Worm (Caenorhabditis elegans) whole organism, L4 larva: ENCODE data around the gene T05C12.1.

ENCODE experiments used
- F44E2.7 ChIP-seq: fragments of 200-800 bp; sonication (Bioruptor generic); IDR thresholded peaks from 2 replicates; pipeline ENCODE4 v2.1.2; 2022; ENCODE audit warnings: missing genetic modification characterization, missing compliant biosample characterization
- F49E8.2 ChIP-seq: sonication (generic microtip); optimal IDR thresholded peaks from 2 replicates; lab custom pipeline; 2016; ENCODE audit warnings: missing compliant biosample characterization, mild to moderate bottlenecking, missing genetic modification characterization, borderline replicate concordance
- Y105C5A.15 ChIP-seq: fragments of 200-800 bp; sonication (Bioruptor generic); IDR thresholded peaks from 2 replicates; pipeline ENCODE4 v1.3.6; 2022; ENCODE audit warnings: missing genetic modification characterization, missing compliant biosample characterization
- Y48G9A.11 ChIP-seq: fragments of 200-800 bp; sonication (Bioruptor generic); IDR thresholded peaks from 2 replicates; pipeline ENCODE4 v1.3.6; 2022; ENCODE audit warnings: missing genetic modification reagents, missing genetic modification characterization, missing compliant biosample characterization
- Y5F2A.4 ChIP-seq: fragments of 200-800 bp; sonication (Bioruptor generic); optimal IDR thresholded peaks from 2 replicates; lab custom pipeline; 2018; ENCODE audit warnings: mild to moderate bottlenecking, missing genetic modification characterization, missing compliant biosample characterization
- ama-1 ChIP-seq: fragments of 150-350 bp; optimal IDR thresholded peaks from 2 replicates; lab custom pipeline; 2014; ENCODE audit warnings: inconsistent platforms, mixed read lengths
- arid-1 ChIP-seq: fragments of 200-800 bp; sonication (Bioruptor generic); conservative IDR thresholded peaks from 2 replicates; pipeline ENCODE4 v1.3.6; 2022; ENCODE audit warnings: missing genetic modification reagents, missing genetic modification characterization, missing compliant biosample characterization
- attf-4 ChIP-seq: sonication (generic microtip); optimal IDR thresholded peaks from 3 replicates; lab custom pipeline; 2017; ENCODE audit warnings: missing biosample characterization, missing genetic modification characterization
- ceh-32 ChIP-seq: sonication (generic microtip); optimal IDR thresholded peaks from 2 replicates; lab custom pipeline; 2016; ENCODE audit warnings: mild to moderate bottlenecking, missing genetic modification characterization, missing compliant biosample characterization; ENCODE audit not compliant: poor library complexity
- ceh-62 ChIP-seq: sonication (generic microtip); optimal IDR thresholded peaks from 2 replicates; lab custom pipeline; 2017; ENCODE audit warnings: missing biosample characterization, missing genetic modification characterization
- ceh-82 ChIP-seq: sonication (generic microtip); optimal IDR thresholded peaks from 2 replicates; lab custom pipeline; 2017; ENCODE audit warnings: missing biosample characterization, missing genetic modification characterization
- ces-1 ChIP-seq: fragments of 150-350 bp; sonication (generic microtip); optimal IDR thresholded peaks from 4 replicates; lab custom pipeline; 2014; ENCODE audit warnings: missing biosample characterization, missing genetic modification reagents, missing genetic modification characterization
- daf-12 ChIP-seq: fragments of 150-350 bp; optimal IDR thresholded peaks from 2 replicates; lab custom pipeline; 2014; ENCODE audit warnings: missing biosample characterization, missing genetic modification reagents, missing genetic modification characterization
- daf-19 ChIP-seq: fragments of 200-800 bp; sonication (Bioruptor generic); conservative IDR thresholded peaks from 2 replicates; pipeline ENCODE4 v1.3.6; 2022; ENCODE audit warnings: missing genetic modification characterization, missing compliant biosample characterization
- daf-8 ChIP-seq: fragments of 200-800 bp; sonication (Bioruptor generic); IDR thresholded peaks from 2 replicates; pipeline ENCODE4 v1.3.6; 2022; ENCODE audit warnings: missing genetic modification characterization, missing compliant biosample characterization
- dmd-8 ChIP-seq: fragments of 200-800 bp; sonication (Bioruptor generic); IDR thresholded peaks from 2 replicates; pipeline ENCODE4 v1.3.6; 2022; ENCODE audit warnings: missing genetic modification characterization, missing compliant biosample characterization
- dpl-1 ChIP-seq: fragments of 150-350 bp; optimal IDR thresholded peaks from 2 replicates; lab custom pipeline; 2014; ENCODE audit warnings: missing biosample characterization, missing genetic modification reagents, missing genetic modification characterization
- egl-27 ChIP-seq: sonication (generic microtip); optimal IDR thresholded peaks from 3 replicates; lab custom pipeline; 2017; ENCODE audit warnings: missing biosample characterization, missing genetic modification reagents, missing genetic modification characterization
- egl-43 ChIP-seq: fragments of 200-800 bp; sonication (Bioruptor generic); IDR thresholded peaks from 2 replicates; pipeline ENCODE4 v1.3.6; 2022; ENCODE audit warnings: missing genetic modification reagents, missing genetic modification characterization, missing compliant biosample characterization
- gei-8 ChIP-seq: fragments of 200-800 bp; sonication (Bioruptor generic); optimal IDR thresholded peaks from 2 replicates; lab custom pipeline; 2018; ENCODE audit warnings: mild to moderate bottlenecking, missing genetic modification characterization, missing compliant biosample characterization
- hlh-11 ChIP-seq: fragments of 200-800 bp; sonication (Bioruptor generic); optimal IDR thresholded peaks from 2 replicates; lab custom pipeline; 2018; ENCODE audit warnings: mild to moderate bottlenecking, missing genetic modification characterization, missing compliant biosample characterization
- hmg-1.1 ChIP-seq: fragments of 200-800 bp; sonication (Bioruptor generic); IDR thresholded peaks from 2 replicates; pipeline ENCODE4 v1.3.6; 2022; ENCODE audit warnings: missing genetic modification reagents, missing genetic modification characterization, missing compliant biosample characterization
- jun-1 ChIP-seq: fragments of 150-350 bp; optimal IDR thresholded peaks from 2 replicates; lab custom pipeline; 2014; ENCODE audit warnings: missing biosample characterization, missing genetic modification reagents, missing genetic modification characterization
- lim-7 ChIP-seq: fragments of 200-800 bp; sonication (Bioruptor generic); IDR thresholded peaks from 2 replicates; pipeline ENCODE4 v1.3.6; 2022; ENCODE audit warnings: missing genetic modification characterization, missing compliant biosample characterization
- lin-13 ChIP-seq: fragments of 150-350 bp; optimal IDR thresholded peaks from 2 replicates; lab custom pipeline; 2014; ENCODE audit warnings: missing biosample characterization, missing genetic modification reagents, missing genetic modification characterization
- lin-15B ChIP-seq: fragments of 150-350 bp; sonication (generic microtip); optimal IDR thresholded peaks from 3 replicates; lab custom pipeline; 2014; ENCODE audit warnings: missing biosample characterization, missing genetic modification characterization
- lin-38 ChIP-seq: fragments of 200-800 bp; sonication (Bioruptor generic); IDR thresholded peaks from 2 replicates; pipeline ENCODE4 v1.3.6; 2022; ENCODE audit warnings: missing genetic modification reagents, missing genetic modification characterization, missing compliant biosample characterization
- lin-39 ChIP-seq: fragments of 150-350 bp; optimal IDR thresholded peaks from 2 replicates; lab custom pipeline; 2014; ENCODE audit warnings: missing biosample characterization, missing genetic modification reagents, missing genetic modification characterization
- mdl-1 ChIP-seq, 2 experiments: fragments of 150-350 bp in 1 of 2; sonication (generic microtip) in 1 of 2; optimal IDR thresholded peaks; 2 replicates each; lab custom pipeline; 2014 to 2017; ENCODE audit warnings: missing biosample characterization in 2 of 2, missing genetic modification characterization in 2 of 2
- mdt-29 ChIP-seq: fragments of 200-800 bp; sonication (Bioruptor generic); IDR thresholded peaks from 2 replicates; pipeline ENCODE4 v1.3.6; 2022; ENCODE audit warnings: missing genetic modification reagents, missing genetic modification characterization, missing compliant biosample characterization
- mep-1 ChIP-seq: fragments of 150-350 bp; sonication (generic microtip); optimal IDR thresholded peaks from 3 replicates; lab custom pipeline; 2014; ENCODE audit warnings: missing biosample characterization, missing genetic modification characterization
- mxl-2 ChIP-seq: fragments of 200-800 bp; sonication (Bioruptor generic); conservative IDR thresholded peaks from 2 replicates; pipeline ENCODE4 v1.3.6; 2022; ENCODE audit warnings: missing genetic modification reagents, missing genetic modification characterization, missing compliant biosample characterization
- mxl-3 ChIP-seq: fragments of 200-800 bp; sonication (Bioruptor generic); optimal IDR thresholded peaks from 2 replicates; lab custom pipeline; 2018; ENCODE audit warnings: mild to moderate bottlenecking, missing genetic modification characterization, missing compliant biosample characterization
- nhr-102 ChIP-seq: sonication (generic microtip); optimal IDR thresholded peaks from 2 replicates; lab custom pipeline; 2016; ENCODE audit warnings: mild to moderate bottlenecking, missing genetic modification characterization, moderate library complexity, missing compliant biosample characterization
- nhr-237 ChIP-seq: sonication (generic microtip); optimal IDR thresholded peaks from 2 replicates; lab custom pipeline; 2017; ENCODE audit warnings: missing biosample characterization, missing genetic modification characterization
- nhr-41 ChIP-seq: fragments of 200-800 bp; sonication (Bioruptor generic); IDR thresholded peaks from 2 replicates; pipeline ENCODE4 v1.3.6; 2022; ENCODE audit warnings: missing genetic modification reagents, missing genetic modification characterization, missing compliant biosample characterization
- nhr-42 ChIP-seq: fragments of 200-800 bp; sonication (Bioruptor generic); IDR thresholded peaks from 2 replicates; pipeline ENCODE4 v1.3.6; 2022; ENCODE audit warnings: missing genetic modification characterization, missing compliant biosample characterization
- nhr-6 ChIP-seq: fragments of 150-350 bp; optimal IDR thresholded peaks from 2 replicates; lab custom pipeline; 2014; ENCODE audit warnings: missing biosample characterization, missing genetic modification characterization
- pha-4 ChIP-seq, 2 experiments: fragments of 150-350 bp in 1 of 2; fragments of 200-800 bp in 1 of 2; sonication (Bioruptor generic) in 1 of 2; IDR thresholded peaks in 1 of 2; optimal IDR thresholded peaks in 1 of 2; 2 replicates each; pipeline versions ENCODE4 v1.3.6 to Lab custom; 2014 to 2022; ENCODE audit warnings: missing genetic modification characterization in 2 of 2, missing genetic modification reagents in 2 of 2, missing biosample characterization in 1 of 2, missing compliant biosample characterization in 1 of 2
- pqm-1 ChIP-seq: sonication (generic microtip); optimal IDR thresholded peaks from 2 replicates; lab custom pipeline; 2017; ENCODE audit warnings: missing biosample characterization, missing genetic modification characterization
- saeg-2 ChIP-seq: fragments of 200-800 bp; sonication (Bioruptor generic); IDR thresholded peaks from 2 replicates; pipeline ENCODE4 v1.3.6; 2022; ENCODE audit warnings: missing genetic modification reagents, missing genetic modification characterization, missing compliant biosample characterization
- skn-1 ChIP-seq: fragments of 150-350 bp; optimal IDR thresholded peaks from 2 replicates; lab custom pipeline; 2014; ENCODE audit warnings: missing biosample characterization, missing genetic modification characterization
- snpc-4 ChIP-seq: fragments of 150-350 bp; optimal IDR thresholded peaks from 2 replicates; lab custom pipeline; 2014; ENCODE audit warnings: missing biosample characterization, missing genetic modification characterization
- spr-1 ChIP-seq: sonication (generic microtip); optimal IDR thresholded peaks from 2 replicates; lab custom pipeline; 2016; ENCODE audit warnings: mild to moderate bottlenecking, missing genetic modification characterization, missing compliant biosample characterization
- spr-3 ChIP-seq: fragments of 200-800 bp; sonication (Bioruptor generic); optimal IDR thresholded peaks from 2 replicates; lab custom pipeline; 2018; ENCODE audit warnings: mild to moderate bottlenecking, missing genetic modification characterization, missing compliant biosample characterization
- unc-130 ChIP-seq: sonication (generic microtip); optimal IDR thresholded peaks from 2 replicates; lab custom pipeline; 2016; ENCODE audit warnings: missing genetic modification reagents, missing genetic modification characterization, missing compliant biosample characterization
- unc-39 ChIP-seq: sonication (generic microtip); optimal IDR thresholded peaks from 2 replicates; lab custom pipeline; 2017; ENCODE audit warnings: missing biosample characterization, missing genetic modification characterization
- unc-62 ChIP-seq, 3 experiments: fragments of 150-350 bp in 1 of 3; sonication (generic microtip); optimal IDR thresholded peaks in 2 of 3; peaks in 1 of 3; 1 replicate in 1 of 3; 2 replicates in 2 of 3; lab custom pipeline; 2014 to 2017; ENCODE audit warnings: missing biosample characterization in 3 of 3, missing genetic modification characterization in 3 of 3, missing genetic modification reagents in 3 of 3, missing genotype in 1 of 3
- vab-7 ChIP-seq: fragments of 200-800 bp; sonication (Bioruptor generic); IDR thresholded peaks from 2 replicates; pipeline ENCODE4 v1.3.6; 2022; ENCODE audit warnings: missing genetic modification reagents, missing genetic modification characterization, missing compliant biosample characterization
- zfp-2 ChIP-seq: sonication (generic microtip); optimal IDR thresholded peaks from 2 replicates; lab custom pipeline; 2016; ENCODE audit warnings: mild to moderate bottlenecking, missing genetic modification characterization, missing compliant biosample characterization
- zip-2 ChIP-seq: fragments of 150-350 bp; optimal IDR thresholded peaks from 2 replicates; lab custom pipeline; 2014; ENCODE audit warnings: missing biosample characterization, missing genetic modification characterization
- ztf-11 ChIP-seq: fragments of 150-350 bp; optimal IDR thresholded peaks from 2 replicates; lab custom pipeline; 2014; ENCODE audit warnings: missing biosample characterization, missing genetic modification characterization

The T05C12.1 gene

DNA sequence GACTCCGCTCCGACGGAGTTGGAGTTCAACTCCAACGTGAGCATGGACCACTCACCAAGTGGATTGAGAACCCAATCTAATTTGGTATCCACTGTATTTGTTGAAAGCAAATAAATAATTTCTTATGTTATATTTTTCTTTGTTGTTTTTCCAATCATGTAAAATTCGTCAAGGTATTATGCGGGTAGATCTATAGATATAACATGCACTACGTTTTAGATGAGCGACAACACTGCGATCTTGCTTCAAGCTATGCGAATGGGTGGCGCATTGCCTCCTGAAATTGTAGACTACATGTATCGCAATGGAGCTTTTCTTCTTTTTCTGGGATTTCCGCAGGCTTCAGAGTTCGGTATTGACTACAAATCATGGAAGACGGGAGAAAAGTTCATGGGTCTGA lies 28.9 kb upstream of the T05C12.1 start, which contains the start of gene F10B5.2 (continued):
- TF ChIP-seq unc-62 (GFP tag; optimal IDR thresholded peaks at IDR 0.05 in 1 of 2; lab: Kevin White, UChicago) (no peak), unc-62 (tag; optimal IDR thresholded peaks at IDR 0.05; lab: Kevin White, UChicago) (no peak), ceh-32 (tag; lab: Kevin White, UChicago) (no peak), nhr-102 (tag; lab: Kevin White, UChicago) (no peak), mxl-3 (GFP tag; lab: Kevin White, UChicago) (no peak), egl-27 (no peak), mdt-29 (GFP tag; lab: Robert Waterston, UW) (no peak), lim-7 (GFP tag; lab: Robert Waterston, UW) (no peak), F44E2.7 (no peak), zip-2 (no peak), ceh-82 (no peak), nhr-41 (no peak), jun-1 (no peak), egl-43 (GFP tag; lab: Robert Waterston, UW) (no peak), zfp-2 (tag; lab: Kevin White, UChicago) (no peak), arid-1 (GFP tag; lab: Robert Waterston, UW) (0 out of 2 replicates have a peak, but pooled peaks have one; percentile 54), ces-1 (GFP tag; lab: Kevin White, UChicago) (no peak), dmd-8 (no peak), skn-1 (tag; lab: Kevin White, UChicago) (no peak), daf-8 (GFP tag; lab: Robert Waterston, UW) (no peak), pha-4 (GFP tag; IDR thresholded peaks at IDR 0.05; lab: Robert Waterston, UW) (no peak), pha-4 (tag; optimal IDR thresholded peaks at IDR 0.05; lab: Kevin White, UChicago) (no peak), Y5F2A.4 (GFP tag; lab: Kevin White, UChicago) (no peak), Y48G9A.11 (GFP tag; lab: Robert Waterston, UW) (0 out of 2 replicates have a peak, but pooled peaks have one; percentile 48), spr-1 (tag; lab: Kevin White, UChicago) (no peak), lin-15B (tag; lab: Kevin White, UChicago) (no peak), nhr-42 (GFP tag; lab: Robert Waterston, UW) (no peak), daf-19 (GFP tag; lab: Robert Waterston, UW) (0 out of 2 replicates have a peak, but pooled peaks have one; percentile 41), lin-39 (tag; lab: Kevin White, UChicago) (no peak), lin-13 (GFP tag; lab: Kevin White, UChicago) (no peak), F49E8.2 (peak; percentile 61), ama-1 (lab: Kevin White, UChicago) (no peak), ztf-11 (tag; lab: Kevin White, UChicago) (no peak), daf-12 (no peak), ceh-62 (tag; lab: Kevin White, UChicago) (no peak), snpc-4 (no peak), unc-39 (tag; lab: Kevin White, UChicago) (no peak), nhr-6 (tag; lab: Kevin White, UChicago) (no peak), mep-1 (tag; lab: Kevin White, UChicago) (no peak), mdl-1 (tag; optimal IDR thresholded peaks at IDR 0.05; lab: Kevin White, UChicago) (no peak), lin-38 (GFP tag; lab: Robert Waterston, UW) (peak; percentile 50), Y105C5A.15 (GFP tag; lab: Robert Waterston, UW) (no peak), dpl-1 (no peak), attf-4 (tag; lab: Kevin White, UChicago) (no peak), nhr-237 (tag; lab: Kevin White, UChicago) (no peak), unc-130 (GFP tag; lab: Kevin White, UChicago) (peak; percentile 8), saeg-2 (GFP tag; lab: Robert Waterston, UW) (no peak), gei-8 (GFP tag; lab: Kevin White, UChicago) (no peak), hmg-1.1 (no peak), spr-3 (GFP tag; lab: Kevin White, UChicago) (no peak), pqm-1 (tag; lab: Kevin White, UChicago) (no peak), vab-7 (GFP tag; lab: Robert Waterston, UW) (no peak), hlh-11 (tag; lab: Kevin White, UChicago) (no peak), mxl-2 (no peak)
